Worm (Caenorhabditis elegans): ENCODE measurements around the gene itr-1.

Gene itr-1

DNA sequence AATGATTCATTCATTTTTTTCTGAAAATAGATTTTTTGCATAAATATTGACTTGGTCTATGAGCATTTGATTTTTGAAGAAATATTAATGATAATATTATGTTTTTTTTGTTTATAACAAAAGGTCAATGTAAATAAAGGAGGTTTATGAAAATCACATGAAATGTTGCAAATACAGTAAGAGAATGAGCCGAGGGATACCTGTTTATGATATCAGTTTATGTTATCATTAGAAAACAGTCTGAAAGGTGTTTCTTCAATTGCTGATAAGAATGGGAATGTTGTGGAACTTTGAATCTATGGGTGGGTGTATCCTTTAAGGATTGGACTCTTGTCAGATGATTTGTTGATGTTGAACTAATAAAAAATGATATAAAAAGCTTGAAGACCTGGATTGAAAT is 59.2 kb downstream of the itr-1 start:
- TF ChIP-seq zfh-2 (GFP tag; conservative IDR thresholded peaks at IDR 0.05) (no peak), ekl-4 (GFP tag; IDR thresholded peaks at IDR 0.05) (no peak), sea-2 (GFP tag; IDR thresholded peaks at IDR 0.05) (no peak), egrh-3 (GFP tag; IDR thresholded peaks at IDR 0.05) (no peak), nfyb-1 (GFP tag; IDR thresholded peaks at IDR 0.05) (no peak), F10E7.11 (tag; optimal IDR thresholded peaks at IDR 0.05) (no peak), F23B12.7 (tag; optimal IDR thresholded peaks at IDR 0.05; ENCODE audit: insufficient read depth) (no peak), B0261.1 (tag; optimal IDR thresholded peaks at IDR 0.05) (no peak), dox-1 (GFP tag; IDR thresholded peaks at IDR 0.05) (no peak), F52B5.7 (tag; optimal IDR thresholded peaks at IDR 0.05) (no peak), mel-28 (tag; optimal IDR thresholded peaks at IDR 0.05; ENCODE audit: borderline replicate concordance) (no peak), lag-1 (GFP tag; IDR thresholded peaks at IDR 0.05) (no peak), nhr-179 (tag; optimal IDR thresholded peaks at IDR 0.05) (no peak), ztf-22 (GFP tag; optimal IDR thresholded peaks at IDR 0.05) (no peak), gei-17 (GFP tag; optimal IDR thresholded peaks at IDR 0.05) (no peak), madf-8 (GFP tag; conservative IDR thresholded peaks at IDR 0.05) (no peak), mes-4 (tag; optimal IDR thresholded peaks at IDR 0.05) (no peak), Y53G8AR.9 (GFP tag; conservative IDR thresholded peaks at IDR 0.05) (no peak), him-1 (tag; optimal IDR thresholded peaks at IDR 0.05) (no peak)

DNA sequence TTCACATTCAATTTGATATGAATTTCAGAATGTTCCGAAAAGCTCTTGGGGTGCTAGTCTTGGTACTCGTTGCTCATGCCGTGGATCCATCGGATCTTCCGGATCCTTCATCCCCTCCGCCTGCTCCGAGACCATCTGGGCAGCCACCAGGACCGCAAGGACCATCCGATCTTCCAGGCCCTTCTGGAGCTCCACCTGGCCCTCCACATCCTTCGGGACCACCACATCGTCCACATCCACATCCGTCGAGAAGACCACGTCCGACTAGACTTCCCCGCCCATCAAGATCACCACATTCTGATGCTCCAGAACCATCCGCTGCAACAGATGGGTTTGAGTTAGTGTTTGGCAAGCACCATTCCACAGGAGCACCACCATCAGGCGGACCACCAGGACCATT is 59.6 kb downstream of the itr-1 start, which contains the start of gene clx-1:
clx-1 (plus strand) TSS at position 30 of the 400 bp plus-strand sequence.
- TF ChIP-seq madf-3 (GFP tag; IDR thresholded peaks at IDR 0.05) (no peak), egrh-3 (GFP tag; IDR thresholded peaks at IDR 0.05) (peak; percentile 36; the same call in 1 of the 2 replicates), atf-7 (tag; optimal IDR thresholded peaks at IDR 0.05) (no peak)

ce11 chrIV:7736616-7737015 is 61.6 kb downstream of the itr-1 start:
- no peak for TF ChIP-seq xnd-1 (tag; optimal IDR thresholded peaks at IDR 0.05)

DNA sequence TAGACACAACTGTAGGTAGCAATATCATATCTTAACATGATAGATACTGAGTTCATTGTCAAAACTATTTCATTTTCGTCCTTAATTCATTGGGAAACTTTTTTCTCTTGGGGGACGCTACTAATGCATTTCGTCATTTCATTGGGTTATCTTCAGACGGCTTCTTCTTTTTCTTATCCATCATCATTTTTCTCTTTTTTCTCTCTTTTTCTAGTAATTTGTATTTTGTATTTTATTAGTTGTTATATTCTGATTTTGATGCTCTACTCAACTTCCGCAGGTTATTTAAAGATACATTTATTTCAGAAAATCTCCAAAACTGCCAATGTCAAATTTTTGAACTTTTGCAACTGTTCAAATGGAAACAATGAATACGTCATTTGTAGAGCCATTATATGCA is 68.6 kb downstream of the itr-1 start, which contains the start of gene npr-35:
npr-35 (plus strand) TSS at position 301 of the 400 bp plus-strand sequence.
- no peak for TF ChIP-seq zim-3 (tag; optimal IDR thresholded peaks at IDR 0.05)
- no peak for TF ChIP-seq nfya-1 (tag; optimal IDR thresholded peaks at IDR 0.05; ENCODE audit: borderline replicate concordance, insufficient read depth)
- no peak for TF ChIP-seq chd-7 (tag; optimal IDR thresholded peaks at IDR 0.05)
- TF ChIP-seq ceh-91 (GFP tag; IDR thresholded peaks at IDR 0.05): no peak
- TF ChIP-seq rpc-1 (optimal IDR thresholded peaks at IDR 0.05): no peak
- no peak for TF ChIP-seq rpc-1 (tag; optimal IDR thresholded peaks at IDR 0.05)
- no peak for TF ChIP-seq lsy-27 (tag; optimal IDR thresholded peaks at IDR 0.05; ENCODE audit: borderline replicate concordance, insufficient read depth)
- no peak for TF ChIP-seq lin-40 (tag; optimal IDR thresholded peaks at IDR 0.05)
- TF ChIP-seq ceh-40 (GFP tag; IDR thresholded peaks at IDR 0.05): no peak
- TF ChIP-seq hmg-1.2 (GFP tag; IDR thresholded peaks at IDR 0.05): no peak
- TF ChIP-seq bed-1 (GFP tag; IDR thresholded peaks at IDR 0.05): no peak
- TF ChIP-seq T07F8.4 (tag; optimal IDR thresholded peaks at IDR 0.05): no peak
- TF ChIP-seq gei-17 (GFP tag; optimal IDR thresholded peaks at IDR 0.05): no peak
- TF ChIP-seq bed-2 (GFP tag; IDR thresholded peaks at IDR 0.05): no peak
- TF ChIP-seq hrde-1 (tag; optimal IDR thresholded peaks at IDR 0.05; ENCODE audit: borderline replicate concordance): no peak
- TF ChIP-seq madf-6 (GFP tag; IDR thresholded peaks at IDR 0.05): no peak
- TF ChIP-seq ZK185.1 (tag; optimal IDR thresholded peaks at IDR 0.05; ENCODE audit: poor library complexity, severe bottlenecking): no peak
- no peak for TF ChIP-seq die-1 (tag; optimal IDR thresholded peaks at IDR 0.05)
- TF ChIP-seq F22D6.2 (tag; optimal IDR thresholded peaks at IDR 0.05): no peak
- no peak for TF ChIP-seq ztf-6 (GFP tag; IDR thresholded peaks at IDR 0.05)
